Fruit fly (Drosophila melanogaster): ENCODE results near the gene spo.

dm6 chr3L:5563309-5564182 lies 28.8 kb downstream of the spo start, which contains the start of the genes ScsbetaG and Sras:
- TF ChIP-seq h (GFP tag; optimal IDR thresholded peaks at IDR 0.05) (no peak), Vsx2 (GFP tag; optimal IDR thresholded peaks at IDR 0.05; ENCODE audit: partially characterized antibody) (peak; percentile 5), psq (GFP tag; optimal IDR thresholded peaks at IDR 0.05) (no peak), OdsH (GFP tag; optimal IDR thresholded peaks at IDR 0.05) (no peak), CG32264 (GFP tag; optimal IDR thresholded peaks at IDR 0.05) (no peak), jim (GFP tag; optimal IDR thresholded peaks at IDR 0.05) (no peak), Dif (GFP tag; optimal IDR thresholded peaks at IDR 0.05; ENCODE audit: partially characterized antibody) (no peak), usp (GFP tag; optimal IDR thresholded peaks at IDR 0.05) (no peak), lola (GFP tag; optimal IDR thresholded peaks at IDR 0.05) (no peak), woc (GFP tag; optimal IDR thresholded peaks at IDR 0.05) (no peak)
